Worm (Caenorhabditis elegans) whole organism, midembryonic: ENCODE results near the gene F40G9.6.

Experiments used
- T22C8.4 ChIP-seq: fragments of 200-800 bp; sonication (Bioruptor generic); IDR thresholded peaks from 2 replicates; pipeline ENCODE4 v1.3.6; 2022; ENCODE audit warnings: missing genetic modification characterization, missing compliant biosample characterization
- flt-1 ChIP-seq: fragments of 200-800 bp; sonication (Bioruptor generic); IDR thresholded peaks from 2 replicates; pipeline ENCODE4 v1.3.6; 2022; ENCODE audit warnings: missing genetic modification characterization, missing compliant biosample characterization
- tab-1 ChIP-seq: fragments of 200-800 bp; sonication (Bioruptor generic); IDR thresholded peaks from 2 replicates; pipeline ENCODE4 v1.3.6; 2022; ENCODE audit warnings: missing genetic modification characterization, missing compliant biosample characterization

DNA sequence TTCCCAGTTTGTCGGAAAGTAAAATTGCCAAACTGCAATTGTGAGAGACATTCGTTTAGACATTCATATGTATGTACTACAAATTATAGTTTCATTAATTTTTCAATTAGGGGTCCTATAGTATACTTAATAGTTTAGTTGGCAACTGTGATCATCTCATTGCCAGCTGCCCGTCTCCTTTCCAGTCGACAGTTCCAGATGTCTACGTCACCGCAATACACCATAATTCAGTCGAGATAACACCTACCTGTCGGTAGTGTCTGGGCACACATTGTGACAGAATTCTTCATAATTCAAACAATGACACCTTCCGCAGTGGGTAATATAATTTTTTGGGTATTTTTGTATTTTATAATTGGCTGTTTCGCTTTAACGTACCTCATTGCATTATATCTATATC, 5.8 kb upstream of the F40G9.6 start, which contains the start of gene F40G9.19:
- TF ChIP-seq tab-1 (no peak), T22C8.4 (GFP tag; lab: Robert Waterston, UW) (no peak), flt-1 (GFP tag; lab: Robert Waterston, UW) (no peak)
